Worm (Caenorhabditis elegans) whole organism, early embryonic: ENCODE measurements around the gene Y54G11A.14.

ENCODE experiments used
- B0310.2 ChIP-seq: sonication (generic microtip); optimal IDR thresholded peaks from 2 replicates; lab custom pipeline; 2016; ENCODE audit warnings: mild to moderate bottlenecking, missing genetic modification characterization, missing compliant biosample characterization
- F13C5.2 ChIP-seq: sonication (generic microtip); optimal IDR thresholded peaks from 2 replicates; lab custom pipeline; 2017; ENCODE audit warnings: mild to moderate bottlenecking, missing genetic modification characterization, inconsistent platforms, missing compliant biosample characterization
- aly-1 ChIP-seq: sonication (generic microtip); optimal IDR thresholded peaks from 2 replicates; lab custom pipeline; 2016; ENCODE audit warnings: missing genetic modification characterization, missing compliant biosample characterization
- ama-1 ChIP-seq: fragments of 150-350 bp; optimal IDR thresholded peaks from 2 replicates; lab custom pipeline; 2014
- ceh-13 ChIP-seq: fragments of 200-800 bp; sonication (Bioruptor generic); optimal IDR thresholded peaks from 2 replicates; lab custom pipeline; 2018; ENCODE audit warnings: mild to moderate bottlenecking, missing genetic modification characterization, missing compliant biosample characterization
- ceh-36 ChIP-seq: sonication (generic microtip); optimal IDR thresholded peaks from 2 replicates; lab custom pipeline; 2016; ENCODE audit warnings: missing genetic modification characterization, inconsistent platforms, missing compliant biosample characterization
- ets-7 ChIP-seq: sonication (generic microtip); optimal IDR thresholded peaks from 2 replicates; lab custom pipeline; 2016; ENCODE audit warnings: missing genotype, missing genetic modification characterization, missing compliant biosample characterization
- flt-1 ChIP-seq: fragments of 200-800 bp; sonication (Bioruptor generic); IDR thresholded peaks from 2 replicates; pipeline ENCODE4 v1.3.6; 2022; ENCODE audit warnings: missing genetic modification characterization, missing compliant biosample characterization
- hmbx-1 ChIP-seq: sonication (generic microtip); optimal IDR thresholded peaks from 2 replicates; lab custom pipeline; 2016; ENCODE audit warnings: mild to moderate bottlenecking, missing genetic modification characterization, missing compliant biosample characterization
- hmg-4 ChIP-seq: fragments of 200-800 bp; sonication (Bioruptor generic); optimal IDR thresholded peaks from 2 replicates; lab custom pipeline; 2018; ENCODE audit warnings: mild to moderate bottlenecking, missing genetic modification characterization, missing compliant biosample characterization
- hnd-1 ChIP-seq: sonication (generic microtip); optimal IDR thresholded peaks from 2 replicates; lab custom pipeline; 2016; ENCODE audit warnings: missing genetic modification characterization, missing compliant biosample characterization
- pes-1 ChIP-seq: fragments of 200-800 bp; sonication (Bioruptor generic); IDR thresholded peaks from 2 replicates; pipeline ENCODE4 v1.3.6; 2022; ENCODE audit warnings: missing genetic modification reagents, missing genetic modification characterization, missing compliant biosample characterization
- scrt-1 ChIP-seq: fragments of 200-800 bp; sonication (Bioruptor generic); IDR thresholded peaks from 2 replicates; pipeline ENCODE4 v1.3.6; 2022; ENCODE audit warnings: missing genetic modification characterization, missing compliant biosample characterization
- sea-1 ChIP-seq: fragments of 200-800 bp; sonication (Bioruptor generic); conservative IDR thresholded peaks from 2 replicates; pipeline ENCODE4 v1.3.6; 2022; ENCODE audit warnings: missing genetic modification characterization, missing compliant biosample characterization
- tbx-11 ChIP-seq: fragments of 200-800 bp; sonication (Bioruptor generic); IDR thresholded peaks from 2 replicates; pipeline ENCODE4 v1.3.6; 2022; ENCODE audit warnings: missing genetic modification characterization, missing compliant biosample characterization
- tbx-37 ChIP-seq: fragments of 200-800 bp; sonication (Bioruptor generic); conservative IDR thresholded peaks from 2 replicates; pipeline ENCODE4 v1.3.6; 2022; ENCODE audit warnings: missing genetic modification reagents, missing genetic modification characterization, missing compliant biosample characterization
- tra-4 ChIP-seq: sonication (generic microtip); optimal IDR thresholded peaks from 2 replicates; lab custom pipeline; 2017; ENCODE audit warnings: missing genetic modification characterization, missing compliant biosample characterization

Gene Y54G11A.14

ce11 chrII:14357936-14358416 is 40.0 kb downstream of the Y54G11A.14 start, which contains the start of the genes agl-1 and pfs-2:
agl-1 (minus strand) TSS chrII:14358113.
pfs-2 (plus strand) TSS chrII:14358366.
- TF ChIP-seq ceh-36 (tag; lab: Kevin White, UChicago) (no peak), pes-1 (peak; percentile 59), flt-1 (GFP tag; lab: Robert Waterston, UW) (0 out of 2 replicates have a peak, but pooled peaks have one; percentile 47), F13C5.2 (tag; lab: Kevin White, UChicago) (peak; percentile 66), ama-1 (lab: Kevin White, UChicago) (no peak), tra-4 (no peak), scrt-1 (0 out of 2 replicates have a peak, but pooled peaks have one; percentile 52), sea-1 (GFP tag; lab: Robert Waterston, UW) (0 out of 2 replicates have a peak, but pooled peaks have one; percentile 12), aly-1 (no peak)

ce11 chrII:14359007-14359406 is 41.0 kb downstream of the Y54G11A.14 start:
- TF ChIP-seq flt-1 (GFP tag; lab: Robert Waterston, UW): no peak
- no peak for TF ChIP-seq ets-7 (tag; lab: Kevin White, UChicago)
- no peak for TF ChIP-seq tbx-11 (GFP tag; lab: Robert Waterston, UW)
- TF ChIP-seq B0310.2 (tag; lab: Kevin White, UChicago): no peak
- TF ChIP-seq sea-1 (GFP tag; lab: Robert Waterston, UW): no peak
- TF ChIP-seq tra-4: no peak

ce11 chrII:14360675-14361074 is 42.7 kb downstream of the Y54G11A.14 start:
- TF ChIP-seq hmg-4 (GFP tag; lab: Kevin White, UChicago) (no peak), B0310.2 (tag; lab: Kevin White, UChicago) (no peak), tbx-37 (no peak), pes-1 (no peak), scrt-1 (no peak), tbx-11 (GFP tag; lab: Robert Waterston, UW) (no peak), tra-4 (no peak), F13C5.2 (tag; lab: Kevin White, UChicago) (no peak), ceh-36 (tag; lab: Kevin White, UChicago) (no peak), ama-1 (lab: Kevin White, UChicago) (no peak), sea-1 (GFP tag; lab: Robert Waterston, UW) (no peak), ets-7 (tag; lab: Kevin White, UChicago) (no peak), aly-1 (no peak), flt-1 (GFP tag; lab: Robert Waterston, UW) (no peak), ceh-13 (GFP tag; lab: Kevin White, UChicago) (no peak), hnd-1 (no peak), hmbx-1 (tag; lab: Kevin White, UChicago) (no peak)

- TF ChIP-seq tra-4: no peak
- no peak for TF ChIP-seq pes-1
- no peak for TF ChIP-seq F13C5.2 (tag; lab: Kevin White, UChicago)
- no peak for TF ChIP-seq tbx-11 (GFP tag; lab: Robert Waterston, UW)
- TF ChIP-seq scrt-1: no peak
- no peak for TF ChIP-seq ceh-36 (tag; lab: Kevin White, UChicago)
- no peak for TF ChIP-seq flt-1 (GFP tag; lab: Robert Waterston, UW)
- TF ChIP-seq sea-1 (GFP tag; lab: Robert Waterston, UW): no peak
- TF ChIP-seq ets-7 (tag; lab: Kevin White, UChicago): no peak
- TF ChIP-seq hmg-4 (GFP tag; lab: Kevin White, UChicago): no peak
- TF ChIP-seq ceh-13 (GFP tag; lab: Kevin White, UChicago): no peak
- no peak for TF ChIP-seq ama-1 (lab: Kevin White, UChicago)
- no peak for TF ChIP-seq aly-1
- TF ChIP-seq B0310.2 (tag; lab: Kevin White, UChicago): no peak
- TF ChIP-seq hnd-1: no peak
These were observed 43.8 kb downstream of the Y54G11A.14 start, which contains the start of gene tebp-1 for ce11 chrII:14361719-14362118. tebp-1 (plus strand) TSS chrII:14362019.

ce11 chrII:14365182-14365751 is 47.3 kb downstream of the Y54G11A.14 start, which contains the start of gene imb-2:
imb-2 (plus strand) TSS chrII:14365701.
- TF ChIP-seq B0310.2 (tag; lab: Kevin White, UChicago) (no peak), hnd-1 (no peak)
